Worm (Caenorhabditis elegans): ENCODE data around the gene ZC449.7.

The ZC449.7 gene

ce11 chrX:5031742-5032141 lies 17.9 kb downstream of the ZC449.7 start (continued):
- TF ChIP-seq ets-4 (GFP tag; optimal IDR thresholded peaks at IDR 0.05) (no peak), repo-1 (tag; optimal IDR thresholded peaks at IDR 0.05) (no peak), dpl-1 (GFP tag; optimal IDR thresholded peaks at IDR 0.05) (no peak), nhr-27 (tag; optimal IDR thresholded peaks at IDR 0.05) (no peak)

ce11 chrX:5033868-5034267 lies 20.0 kb downstream of the ZC449.7 start, which contains the start of gene ZC449.4:
Gene ZC449.4 (minus strand): TSS chrX:5033968.
- TF ChIP-seq mxl-1 (tag; optimal IDR thresholded peaks at IDR 0.05) (no peak), aptf-3 (GFP tag; IDR thresholded peaks at IDR 0.05) (no peak), rcor-1 (GFP tag; IDR thresholded peaks at IDR 0.05) (no peak)

- TF ChIP-seq B0035.1 (tag; optimal IDR thresholded peaks at IDR 0.05) (no peak), F22D6.2 (tag; optimal IDR thresholded peaks at IDR 0.05) (no peak), fkh-3 (tag; optimal IDR thresholded peaks at IDR 0.05) (no peak), tbp1 (GFP tag; optimal IDR thresholded peaks at IDR 0.05) (no peak), K11D2.4 (GFP tag; IDR thresholded peaks at IDR 0.05) (no peak), hrde-1 (tag; optimal IDR thresholded peaks at IDR 0.05; ENCODE audit: borderline replicate concordance) (no peak), Y56A3A.18 (GFP tag; IDR thresholded peaks at IDR 0.05) (no peak), ztf-28 (GFP tag; IDR thresholded peaks at IDR 0.05) (no peak), Y53G8AR.9 (GFP tag; conservative IDR thresholded peaks at IDR 0.05) (no peak)
Observed at ce11 chrX:5037673-5038072, 23.8 kb downstream of the ZC449.7 start, which contains the start of gene ZC449.5. Gene ZC449.5 (minus strand): TSS chrX:5037773.

ce11 chrX:5038812-5039211 lies 24.9 kb downstream of the ZC449.7 start:
- TF ChIP-seq fkh-3 (tag; optimal IDR thresholded peaks at IDR 0.05): no peak
- no peak for TF ChIP-seq nhr-179 (tag; optimal IDR thresholded peaks at IDR 0.05)
- no peak for TF ChIP-seq nfya-1 (tag; optimal IDR thresholded peaks at IDR 0.05; ENCODE audit: borderline replicate concordance, insufficient read depth)
- no peak for TF ChIP-seq ccch-3 (GFP tag; optimal IDR thresholded peaks at IDR 0.05)
- no peak for TF ChIP-seq nhr-80 (tag; optimal IDR thresholded peaks at IDR 0.05)
- TF ChIP-seq dpff-1 (tag; optimal IDR thresholded peaks at IDR 0.05): no peak
- TF ChIP-seq cebp-1 (GFP tag; IDR thresholded peaks at IDR 0.05): no peak
- no peak for TF ChIP-seq cebp-1 (tag; optimal IDR thresholded peaks at IDR 0.05)
- no peak for TF ChIP-seq ets-4 (GFP tag; optimal IDR thresholded peaks at IDR 0.05)
- TF ChIP-seq unc-130 (GFP tag; optimal IDR thresholded peaks at IDR 0.05): no peak
- no peak for TF ChIP-seq dox-1 (GFP tag; IDR thresholded peaks at IDR 0.05)
- TF ChIP-seq pha-4 (tag; optimal IDR thresholded peaks at IDR 0.05): no peak
- TF ChIP-seq K11D2.4 (GFP tag; IDR thresholded peaks at IDR 0.05): no peak
- no peak for TF ChIP-seq akir-1 (GFP tag; optimal IDR thresholded peaks at IDR 0.05)
- TF ChIP-seq hsf-1 (GFP tag; IDR thresholded peaks at IDR 0.05): no peak

ce11 chrX:5040038-5040437 lies 26.2 kb downstream of the ZC449.7 start:
- TF ChIP-seq repo-1 (tag; optimal IDR thresholded peaks at IDR 0.05): no peak
- TF ChIP-seq ztf-26 (tag; optimal IDR thresholded peaks at IDR 0.05): no peak
- TF ChIP-seq egl-44 (GFP tag; IDR thresholded peaks at IDR 0.05): no peak
- TF ChIP-seq B0261.1 (tag; optimal IDR thresholded peaks at IDR 0.05): no peak
- TF ChIP-seq pbrm-1 (GFP tag; IDR thresholded peaks at IDR 0.05): no peak
- TF ChIP-seq cebp-1 (GFP tag; IDR thresholded peaks at IDR 0.05): no peak
- no peak for TF ChIP-seq cebp-1 (tag; optimal IDR thresholded peaks at IDR 0.05)
- no peak for TF ChIP-seq F49E8.2 (tag; optimal IDR thresholded peaks at IDR 0.05; ENCODE audit: insufficient read depth)
- no peak for TF ChIP-seq nhr-120 (GFP tag; IDR thresholded peaks at IDR 0.05)
